Fruit fly (Drosophila melanogaster): ENCODE measurements around the gene CG31787.
A peak's percentile ranks its signal among the peaks of the same experiment; 100 is the strongest.

The CG31787 gene

dm6 chr2L:18319577-18320316 lies 34.2 kb upstream of the CG31787 start, which contains the start of gene Fas3 (continued):
- TF ChIP-seq CG17802 (tag; optimal IDR thresholded peaks at IDR 0.05) = no peak
- TF ChIP-seq CG1792 (GFP tag; optimal IDR thresholded peaks at IDR 0.05) = no peak
- 0 out of 2 replicates have a peak, but pooled peaks have one; percentile 39 for TF ChIP-seq sna (GFP tag; IDR thresholded peaks at IDR 0.05; ENCODE audit: partially characterized antibody)
- no peak for TF ChIP-seq CG13775 (GFP tag; optimal IDR thresholded peaks at IDR 0.05)
- peak; percentile 55 for TF ChIP-seq abd-A (tag; optimal IDR thresholded peaks at IDR 0.05)
- TF ChIP-seq CG14014 (GFP tag; IDR thresholded peaks at IDR 0.05) = no peak; the same call in 1 of the 2 replicates
- peak; percentile 23 for TF ChIP-seq nau (GFP tag; optimal IDR thresholded peaks at IDR 0.05)
- TF ChIP-seq CG1529 (GFP tag; optimal IDR thresholded peaks at IDR 0.05) = peak; percentile 11
- 0 out of 2 replicates have a peak, but pooled peaks have one; percentile 33 for TF ChIP-seq CG32532 (GFP tag; IDR thresholded peaks at IDR 0.05)
- no peak for TF ChIP-seq Optix (GFP tag; IDR thresholded peaks at IDR 0.05)
- TF ChIP-seq E2f1 (GFP tag; IDR thresholded peaks at IDR 0.05) = no peak
- no peak for TF ChIP-seq Mad (GFP tag; optimal IDR thresholded peaks at IDR 0.05)
- no peak for TF ChIP-seq CG6683 (GFP tag; optimal IDR thresholded peaks at IDR 0.05)
- TF ChIP-seq luna (GFP tag; optimal IDR thresholded peaks at IDR 0.05) = no peak
- TF ChIP-seq CG17568 (GFP tag; optimal IDR thresholded peaks at IDR 0.05) = peak; percentile 3
- TF ChIP-seq CrebB (tag; optimal IDR thresholded peaks at IDR 0.05) = peak; percentile 26
- no peak for TF ChIP-seq Bteb2 (GFP tag; optimal IDR thresholded peaks at IDR 0.05)
- TF ChIP-seq Nf-YB (GFP tag; optimal IDR thresholded peaks at IDR 0.05) = peak; percentile 7
- no peak for TF ChIP-seq Neu2 (GFP tag; optimal IDR thresholded peaks at IDR 0.05; ENCODE audit: borderline replicate concordance)
- TF ChIP-seq D (optimal IDR thresholded peaks at IDR 0.05) = no peak
- TF ChIP-seq D (GFP tag; optimal IDR thresholded peaks at IDR 0.05) = peak; percentile 37
- TF ChIP-seq kni (GFP tag; optimal IDR thresholded peaks at IDR 0.05) = peak; percentile 0
- no peak for TF ChIP-seq CG9215 (GFP tag; IDR thresholded peaks at IDR 0.05)
- peak; percentile 34 for TF ChIP-seq CG1603 (tag; optimal IDR thresholded peaks at IDR 0.05)
- no peak for TF ChIP-seq Dref (GFP tag; IDR thresholded peaks at IDR 0.05)
- TF ChIP-seq eve (GFP tag; optimal IDR thresholded peaks at IDR 0.05) = no peak
- peak; percentile 55 for TF ChIP-seq odd (GFP tag; optimal IDR thresholded peaks at IDR 0.05)
- no peak for TF ChIP-seq fd64A (GFP tag; optimal IDR thresholded peaks at IDR 0.05)
- no peak for TF ChIP-seq tup (GFP tag; optimal IDR thresholded peaks at IDR 0.05)
- no peak for TF ChIP-seq Hey (tag; optimal IDR thresholded peaks at IDR 0.05)
- peak; percentile 22 for TF ChIP-seq CG2120 (GFP tag; optimal IDR thresholded peaks at IDR 0.05)
- peak; percentile 21 for TF ChIP-seq CG2678 (tag; optimal IDR thresholded peaks at IDR 0.05)
- TF ChIP-seq CG31224 (GFP tag; IDR thresholded peaks at IDR 0.05) = no peak
- no peak for TF ChIP-seq MESR4 (GFP tag; optimal IDR thresholded peaks at IDR 0.05)
- no peak for TF ChIP-seq h (optimal IDR thresholded peaks at IDR 0.05)
- TF ChIP-seq gce (GFP tag; IDR thresholded peaks at IDR 0.05) = peak; percentile 52; the same call in 1 of the 3 replicates
- TF ChIP-seq CG13287 (GFP tag; IDR thresholded peaks at IDR 0.05; ENCODE audit: partially characterized antibody) = peak; percentile 51; the same call in 1 of the 2 replicates
- TF ChIP-seq Gug (GFP tag; IDR thresholded peaks at IDR 0.05) = no peak
- no peak for TF ChIP-seq CG6765 (GFP tag; optimal IDR thresholded peaks at IDR 0.05)
- TF ChIP-seq dan (GFP tag; IDR thresholded peaks at IDR 0.05) = no peak
- TF ChIP-seq peb (GFP tag; IDR thresholded peaks at IDR 0.05) = no peak
- peak; percentile 8 for TF ChIP-seq CG33557 (GFP tag; optimal IDR thresholded peaks at IDR 0.05)
- no peak for TF ChIP-seq sqz (GFP tag; optimal IDR thresholded peaks at IDR 0.05)
- no peak for TF ChIP-seq crc (GFP tag; optimal IDR thresholded peaks at IDR 0.05)
- TF ChIP-seq CG9437 (GFP tag; optimal IDR thresholded peaks at IDR 0.05) = no peak
- TF ChIP-seq fd3F (GFP tag; optimal IDR thresholded peaks at IDR 0.05) = no peak
- no peak; the same call in 2 of the 3 replicates for TF ChIP-seq B-H1 (GFP tag; IDR thresholded peaks at IDR 0.05)
- TF ChIP-seq CG11085 (GFP tag; IDR thresholded peaks at IDR 0.05) = no peak
- no peak for TF ChIP-seq CG18619 (GFP tag; optimal IDR thresholded peaks at IDR 0.05)
- peak; percentile 37 for TF ChIP-seq CG3281 (GFP tag; optimal IDR thresholded peaks at IDR 0.05)

All from whole organism, embryonic.